Fruit fly (Drosophila melanogaster) whole organism: Measurements from ENCODE around the gene CG9393.

Experiments used
- CG8478 ChIP-seq: fragments of >200 bp; optimal IDR thresholded peaks from 2 replicates; lab custom pipeline; 2018; ENCODE audit warnings: inconsistent platforms
- pan ChIP-seq: fragments of >200 bp; optimal IDR thresholded peaks from 2 replicates; lab custom pipeline; 2017
- psq ChIP-seq: fragments of >200 bp; optimal IDR thresholded peaks from 2 replicates; lab custom pipeline; 2017

- TF ChIP-seq psq (lab: Kevin White, UChicago), result no peak
- no peak for TF ChIP-seq pan (lab: Kevin White, UChicago)
- TF ChIP-seq CG8478, result no peak
Measured at dm6 chr3R:9532437-9533180, 30.9 kb downstream of the CG9393 start, which contains the start of gene by.
